Fruit fly (Drosophila melanogaster): ENCODE data around the gene CG13771.

Gene CG13771

DNA sequence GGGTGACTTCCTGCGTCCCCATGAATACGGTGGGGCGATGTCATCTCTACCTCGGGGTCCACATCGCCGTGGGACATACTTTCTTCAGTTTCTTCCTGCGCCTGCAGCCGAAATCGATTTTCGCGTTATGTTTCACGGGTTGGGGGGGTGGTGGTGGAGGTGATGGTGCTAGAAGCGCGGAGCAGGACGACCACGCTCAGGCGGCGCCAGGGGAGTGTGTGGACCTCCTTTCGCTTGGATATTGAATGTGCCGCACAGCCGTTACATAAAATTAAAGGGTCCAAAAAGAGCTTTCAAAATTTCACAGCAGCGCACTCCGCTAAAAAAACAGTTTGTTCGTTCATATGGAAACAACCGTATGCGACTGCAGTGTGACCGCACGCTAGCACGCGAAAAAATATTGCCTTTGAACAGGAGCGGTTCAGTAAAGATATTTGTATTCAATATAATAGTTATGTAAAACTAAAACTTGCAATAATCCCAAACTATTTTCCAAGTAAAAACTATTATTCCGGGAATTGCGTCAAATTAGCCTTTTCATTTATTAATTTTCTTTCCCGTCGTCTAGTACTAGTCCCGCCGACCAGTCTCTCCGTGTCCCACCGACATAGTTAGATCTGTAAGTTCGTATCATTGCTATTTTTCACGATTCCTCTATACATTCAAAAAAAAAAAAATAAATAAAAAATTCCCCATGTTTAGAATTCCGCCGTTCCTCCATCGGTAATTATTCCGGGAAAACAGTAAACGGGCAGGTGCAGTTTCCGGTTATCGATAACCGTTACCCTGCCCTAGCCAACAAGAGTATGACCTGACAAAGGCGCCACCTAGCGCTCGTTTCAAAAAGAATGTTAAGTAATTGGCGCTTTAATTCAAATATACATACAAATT is 20.8 kb upstream of the CG13771 start, which contains the start of gene Nhe3:
Gene Nhe3 (minus strand): TSS at position 373 of the 891 bp plus-strand sequence.
- TF ChIP-seq usp (GFP tag; optimal IDR thresholded peaks at IDR 0.05) (no peak), CG8478 (optimal IDR thresholded peaks at IDR 0.05) (no peak), psq (optimal IDR thresholded peaks at IDR 0.05) (no peak), EcR (GFP tag; optimal IDR thresholded peaks at IDR 0.05) (no peak), Dll (optimal IDR thresholded peaks at IDR 0.05) (no peak), pan (optimal IDR thresholded peaks at IDR 0.05) (no peak)

DNA sequence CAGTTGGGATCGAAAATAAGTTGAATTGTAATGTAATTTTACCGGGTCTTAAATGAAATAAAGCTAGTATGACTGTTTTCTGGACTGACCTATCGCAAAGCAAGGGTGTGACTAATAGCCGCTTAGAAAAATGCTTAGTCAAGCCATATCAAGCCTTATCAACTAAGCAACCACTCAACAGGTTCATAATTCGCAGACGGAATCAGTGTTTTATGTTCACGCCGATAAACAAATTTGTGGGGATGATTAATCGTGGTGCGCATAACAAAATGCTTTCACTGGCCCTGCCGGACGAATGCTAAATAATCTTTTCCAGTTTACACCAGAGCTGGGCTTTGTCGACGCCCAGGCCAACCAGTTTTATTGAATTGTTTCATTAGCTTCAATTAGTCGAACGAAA is 19.5 kb upstream of the CG13771 start:
- no peak for TF ChIP-seq EcR (GFP tag; optimal IDR thresholded peaks at IDR 0.05)
- TF ChIP-seq usp (GFP tag; optimal IDR thresholded peaks at IDR 0.05): no peak

DNA sequence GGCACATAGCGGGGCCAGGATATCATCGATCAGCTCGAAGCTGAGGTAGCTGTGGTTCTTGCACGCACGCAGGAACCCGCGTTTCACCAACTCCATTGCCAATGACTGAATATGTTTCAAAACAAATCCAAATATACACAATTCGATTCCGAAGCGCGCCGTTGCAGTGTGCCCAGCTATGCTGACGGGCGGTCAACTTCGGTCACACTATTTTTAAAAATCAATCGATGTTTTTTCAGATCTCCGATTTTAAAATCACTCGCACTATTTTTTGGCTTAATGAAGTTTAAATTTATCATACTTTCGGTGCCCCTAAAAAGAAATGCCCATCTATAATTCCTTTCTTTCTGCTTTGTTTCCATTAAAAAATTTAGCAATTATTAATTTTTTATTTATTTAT is 14.0 kb upstream of the CG13771 start, which contains the start of gene Nse1:
Gene Nse1 (minus strand): TSS at position 173 of the 400 bp plus-strand sequence.
- TF ChIP-seq psq (optimal IDR thresholded peaks at IDR 0.05): no peak
- no peak for TF ChIP-seq CG8478 (optimal IDR thresholded peaks at IDR 0.05)
- no peak for TF ChIP-seq usp (GFP tag; optimal IDR thresholded peaks at IDR 0.05)
- no peak for TF ChIP-seq Dll (optimal IDR thresholded peaks at IDR 0.05)
- TF ChIP-seq EcR (GFP tag; optimal IDR thresholded peaks at IDR 0.05): no peak
- TF ChIP-seq pan (optimal IDR thresholded peaks at IDR 0.05): no peak

DNA sequence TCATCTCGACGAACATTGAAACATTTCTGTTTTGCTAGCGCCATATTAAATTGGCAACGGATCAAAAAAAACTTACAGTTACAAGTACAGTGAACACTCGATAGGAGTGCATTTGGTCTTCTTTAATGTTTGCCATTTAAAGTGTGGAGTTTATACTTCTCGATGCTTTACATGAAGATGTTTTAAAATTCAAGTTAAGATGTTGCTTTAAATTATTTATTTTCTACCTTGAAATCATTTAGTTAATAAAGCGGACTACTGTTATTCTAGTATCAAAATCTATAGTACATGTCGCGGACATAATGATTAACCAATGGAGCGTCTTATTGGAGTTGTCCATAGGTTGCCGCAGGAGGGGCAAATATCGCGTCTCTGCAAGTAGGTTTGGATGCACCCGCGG is 13.1 kb upstream of the CG13771 start, which contains the start of gene cort:
Gene cort (minus strand): TSS at position 101 of the 400 bp plus-strand sequence.
- TF ChIP-seq EcR (GFP tag; optimal IDR thresholded peaks at IDR 0.05): no peak
- no peak for TF ChIP-seq Dll (optimal IDR thresholded peaks at IDR 0.05)
- no peak for TF ChIP-seq CG8478 (optimal IDR thresholded peaks at IDR 0.05)
- no peak for TF ChIP-seq pan (optimal IDR thresholded peaks at IDR 0.05)
- TF ChIP-seq psq (optimal IDR thresholded peaks at IDR 0.05): no peak
- no peak for TF ChIP-seq usp (GFP tag; optimal IDR thresholded peaks at IDR 0.05)

DNA sequence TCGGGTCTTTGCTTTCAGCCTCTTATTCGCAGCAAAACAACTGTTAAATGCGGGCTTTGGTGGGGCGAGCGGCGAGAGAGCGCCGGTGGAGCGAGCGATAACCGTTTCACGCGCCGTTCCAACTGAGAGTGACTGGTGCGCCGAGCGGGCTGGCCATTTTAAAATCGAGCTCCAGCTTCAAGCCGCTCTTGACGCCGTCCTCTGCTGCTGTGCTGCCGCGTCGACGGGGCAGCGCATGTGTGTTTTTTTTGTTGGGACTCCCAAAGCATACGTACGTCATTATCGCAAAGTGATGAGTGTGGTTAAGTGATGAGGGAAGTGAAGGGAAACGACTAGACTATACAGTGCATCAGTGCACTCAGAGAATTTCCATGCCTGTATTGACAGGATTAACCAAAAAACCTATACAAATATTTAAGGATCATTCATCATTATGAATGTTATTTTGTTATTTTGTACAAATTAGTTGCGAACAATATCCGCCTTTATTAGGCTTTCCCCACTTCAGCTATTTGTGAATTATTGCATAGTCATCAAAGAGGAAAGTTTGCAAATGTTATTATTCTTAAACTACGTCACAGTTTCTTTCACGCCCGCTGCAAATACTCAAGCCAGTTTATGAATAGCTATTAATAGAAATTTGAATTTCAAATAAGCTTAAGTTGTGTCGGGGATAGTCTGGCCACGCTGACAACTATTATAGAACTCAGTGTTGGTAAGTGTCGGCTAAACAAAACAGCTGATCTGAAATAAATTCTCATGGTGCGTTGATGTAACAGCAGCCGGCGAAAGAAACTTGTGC is 10.0 kb upstream of the CG13771 start, which contains the start of gene Spn27A:
Gene Spn27A (minus strand): TSS at position 137 of the 802 bp plus-strand sequence.
- TF ChIP-seq pan (optimal IDR thresholded peaks at IDR 0.05): no peak
- no peak for TF ChIP-seq usp (GFP tag; optimal IDR thresholded peaks at IDR 0.05)

DNA sequence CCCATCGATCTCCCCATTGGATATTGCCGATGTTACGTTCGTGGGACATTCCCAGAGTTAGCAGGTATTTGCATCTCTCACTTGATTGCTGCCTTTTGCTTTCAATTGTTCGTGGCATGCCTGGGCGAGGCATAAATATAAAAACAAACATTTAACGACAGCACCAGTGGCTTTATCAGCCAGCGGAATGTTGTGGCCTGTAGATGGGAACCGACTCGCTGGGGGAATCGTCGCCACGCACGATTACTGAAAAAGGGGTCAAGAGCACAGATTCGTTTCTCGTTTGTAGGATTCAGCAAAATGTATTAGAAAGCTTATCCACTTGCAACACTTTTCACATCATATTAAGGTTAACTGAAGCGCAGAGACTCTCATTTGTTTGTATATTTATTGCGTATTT is 8.0 kb upstream of the CG13771 start:
- TF ChIP-seq psq (optimal IDR thresholded peaks at IDR 0.05) (no peak), EcR (GFP tag; optimal IDR thresholded peaks at IDR 0.05) (no peak), Dll (optimal IDR thresholded peaks at IDR 0.05) (no peak), pan (optimal IDR thresholded peaks at IDR 0.05) (no peak), CG8478 (optimal IDR thresholded peaks at IDR 0.05) (no peak), usp (GFP tag; optimal IDR thresholded peaks at IDR 0.05) (no peak)

DNA sequence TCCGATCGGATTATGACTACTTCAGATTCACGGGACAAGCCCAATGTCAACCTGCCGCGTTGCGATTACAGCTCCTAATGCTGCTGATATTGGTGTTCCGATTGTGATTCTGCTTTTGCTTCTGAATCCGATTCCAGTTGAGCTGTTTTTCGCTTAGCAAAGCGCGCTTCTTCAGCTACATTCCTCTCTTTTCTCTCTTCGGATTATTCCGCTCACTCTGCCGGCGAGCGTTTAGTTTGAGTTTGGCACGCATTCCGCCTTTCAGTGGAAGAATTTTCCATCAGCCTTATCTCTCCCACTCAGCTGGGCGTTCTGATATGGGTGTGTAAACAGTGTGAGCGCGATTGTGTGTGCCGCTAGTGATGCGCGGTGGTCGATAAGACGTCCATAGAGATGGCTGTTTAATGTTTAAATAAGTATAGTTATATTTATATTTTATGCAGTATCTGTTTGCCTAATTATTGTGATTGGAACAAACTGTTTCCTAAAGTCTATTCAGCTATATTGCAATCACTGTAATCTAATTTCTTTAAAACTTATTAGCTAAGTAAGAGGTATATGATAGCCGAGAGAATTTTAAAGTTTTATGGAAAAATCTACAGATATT is 4.4 kb upstream of the CG13771 start, which contains the start of gene Galt:
Gene Galt (minus strand): TSS at position 315 of the 607 bp plus-strand sequence.
- TF ChIP-seq Dll (optimal IDR thresholded peaks at IDR 0.05) (no peak), EcR (GFP tag; optimal IDR thresholded peaks at IDR 0.05) (no peak), psq (optimal IDR thresholded peaks at IDR 0.05) (no peak), CG8478 (optimal IDR thresholded peaks at IDR 0.05) (no peak), pan (optimal IDR thresholded peaks at IDR 0.05) (no peak), usp (GFP tag; optimal IDR thresholded peaks at IDR 0.05) (no peak)

DNA sequence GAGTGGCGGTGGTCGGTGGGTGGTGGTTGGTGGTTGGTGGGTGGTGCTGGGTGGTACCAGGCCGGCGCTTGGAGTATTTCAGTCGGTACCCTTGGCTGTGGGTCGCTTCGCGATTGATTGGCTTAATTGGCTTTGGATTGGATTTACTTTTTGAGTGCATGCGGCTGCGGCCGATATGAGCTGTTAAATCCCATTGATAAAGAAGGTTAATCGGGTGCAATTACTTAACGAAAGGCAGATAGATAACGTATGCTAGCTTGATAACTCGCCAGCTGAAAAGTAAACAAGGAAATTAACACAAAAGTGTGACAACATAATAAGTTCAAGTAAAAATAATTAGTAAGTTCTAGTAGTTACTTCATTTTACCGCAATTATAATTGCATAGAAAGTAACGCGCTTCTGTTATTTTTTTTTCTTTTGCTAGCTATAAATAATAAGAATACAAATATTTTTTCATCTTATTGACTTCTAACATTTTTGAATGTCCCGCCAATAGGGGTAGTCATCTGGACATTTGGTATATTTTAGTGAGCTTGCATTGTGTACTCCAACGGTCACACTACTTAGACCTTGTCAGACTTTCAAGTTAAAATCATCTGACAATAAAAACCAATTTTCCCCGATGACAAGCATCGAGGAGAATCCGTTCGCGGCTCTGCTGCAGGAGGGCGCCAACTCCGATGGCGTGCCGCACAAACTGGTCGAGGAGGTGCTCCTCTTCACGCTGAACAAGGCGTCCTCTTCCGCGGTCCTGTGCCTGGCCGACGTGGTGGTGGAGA is 5.3 kb downstream of the CG13771 start, which contains the start of the genes CG31636 and Ube4A:
Gene CG31636 (minus strand): TSS at position 184 of the 780 bp plus-strand sequence.
Gene Ube4A (plus strand): TSS at position 549 of the 780 bp plus-strand sequence.
- peak; percentile 54 for TF ChIP-seq pan (optimal IDR thresholded peaks at IDR 0.05)
- no peak for TF ChIP-seq CG8478 (optimal IDR thresholded peaks at IDR 0.05)

DNA sequence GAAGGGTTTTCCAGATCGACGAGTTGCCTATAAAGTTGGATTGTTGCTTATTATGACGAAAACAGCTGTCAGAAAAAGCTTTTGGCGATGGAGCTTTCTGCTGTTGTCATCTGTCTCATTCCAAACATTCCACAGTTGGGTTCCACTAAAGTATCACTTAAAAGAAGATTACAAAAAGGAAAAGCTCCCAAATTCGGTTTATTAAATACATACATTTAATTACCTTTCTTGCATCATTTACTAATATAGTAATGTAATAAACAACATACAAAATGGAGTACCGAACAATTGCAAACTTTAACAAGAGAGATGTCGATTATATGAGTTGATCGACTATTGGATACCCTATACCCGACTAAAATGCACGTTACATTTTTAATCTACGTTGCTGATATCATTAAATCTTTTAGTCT is 7.1 kb downstream of the CG13771 start, which contains the start of gene CG31633:
Gene CG31633 (minus strand): TSS at position 58 of the 413 bp plus-strand sequence.
- TF ChIP-seq EcR (GFP tag; optimal IDR thresholded peaks at IDR 0.05): no peak
- no peak for TF ChIP-seq psq (optimal IDR thresholded peaks at IDR 0.05)
- TF ChIP-seq CG8478 (optimal IDR thresholded peaks at IDR 0.05): no peak
- no peak for TF ChIP-seq usp (GFP tag; optimal IDR thresholded peaks at IDR 0.05)
- no peak for TF ChIP-seq pan (optimal IDR thresholded peaks at IDR 0.05)
- TF ChIP-seq Dll (optimal IDR thresholded peaks at IDR 0.05): no peak

DNA sequence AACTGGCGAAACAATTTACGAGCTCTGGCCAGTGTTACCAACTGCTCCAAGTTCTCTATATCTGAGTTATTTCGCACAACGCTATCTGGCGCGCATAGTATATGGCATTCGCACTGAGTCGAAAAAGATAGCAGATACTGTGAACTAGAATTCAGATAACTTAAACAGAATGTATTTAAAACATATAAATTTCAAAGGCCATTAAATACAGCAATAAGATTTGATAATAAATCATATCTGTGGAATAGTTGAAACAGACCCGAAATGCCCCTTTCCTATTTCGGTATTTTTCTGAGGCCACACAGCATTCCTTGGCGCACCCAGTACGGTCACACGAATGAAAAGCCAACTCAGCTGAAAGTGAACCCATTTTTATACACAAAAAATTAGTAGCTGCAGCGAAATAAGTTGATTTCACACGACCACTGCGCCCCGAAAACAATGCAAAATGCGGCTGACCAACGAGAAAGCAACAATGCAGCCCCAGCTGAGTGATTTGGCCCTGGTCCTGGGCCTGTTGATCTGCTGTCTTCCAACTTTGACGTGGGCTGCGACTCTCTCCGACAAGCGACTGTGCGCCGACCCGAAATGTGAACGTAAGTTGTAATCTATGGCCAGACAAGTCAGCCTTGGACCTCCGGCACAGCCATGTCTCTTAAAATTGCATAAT is 14.2 kb downstream of the CG13771 start, which contains the start of the genes CG31635 and Tango1:
Gene CG31635 (minus strand): TSS at position 30 of the 670 bp plus-strand sequence.
Gene Tango1 (plus strand): TSS at position 304 of the 670 bp plus-strand sequence.
- no peak for TF ChIP-seq EcR (GFP tag; optimal IDR thresholded peaks at IDR 0.05)
- TF ChIP-seq CG8478 (optimal IDR thresholded peaks at IDR 0.05): no peak
- no peak for TF ChIP-seq pan (optimal IDR thresholded peaks at IDR 0.05)
- TF ChIP-seq usp (GFP tag; optimal IDR thresholded peaks at IDR 0.05): no peak
- no peak for TF ChIP-seq Dll (optimal IDR thresholded peaks at IDR 0.05)
- TF ChIP-seq psq (optimal IDR thresholded peaks at IDR 0.05): no peak

Data from whole organism.